Fruit fly (Drosophila melanogaster) whole organism, prepupa: Measurements from ENCODE around the gene CG15221.

Source experiments
- Blimp-1 ChIP-seq: fragments of 200-800 bp; sonication (Bioruptor generic); optimal IDR thresholded peaks from 3 replicates; lab custom pipeline; 2017; ENCODE audit warnings: missing biosample characterization, missing genetic modification characterization, mild to moderate bottlenecking, moderate library complexity, missing genetic modification reagents
- CG10631 ChIP-seq: fragments of 200-800 bp; sonication (Bioruptor generic); optimal IDR thresholded peaks from 2 replicates; lab custom pipeline; 2016; ENCODE audit warnings: missing biosample characterization, missing genetic modification characterization
- CG10669 ChIP-seq: fragments of 200-800 bp; sonication (Bioruptor generic); optimal IDR thresholded peaks from 3 replicates; lab custom pipeline; 2018; ENCODE audit warnings: missing biosample characterization, mild to moderate bottlenecking, missing genetic modification characterization, moderate library complexity
- CG11762 ChIP-seq: fragments of 200-800 bp; sonication (Bioruptor generic); optimal IDR thresholded peaks from 3 replicates; lab custom pipeline; 2016; ENCODE audit warnings: missing biosample characterization, missing genetic modification characterization; ENCODE audit not compliant: insufficient read depth
- CG11902 ChIP-seq: fragments of 200-800 bp; sonication (Bioruptor generic); optimal IDR thresholded peaks from 3 replicates; lab custom pipeline; 2016; ENCODE audit warnings: missing biosample characterization, missing genetic modification characterization
- CG15336 ChIP-seq: fragments of 200-800 bp; sonication (Bioruptor generic); IDR thresholded peaks from 2 replicates; pipeline ENCODE4 v1.3.6; 2022; ENCODE audit warnings: missing biosample characterization, missing genetic modification characterization
- CG1621 ChIP-seq: fragments of 200-800 bp; sonication (Bioruptor generic); optimal IDR thresholded peaks from 3 replicates; lab custom pipeline; 2018; ENCODE audit warnings: missing biosample characterization, mild to moderate bottlenecking, missing genetic modification characterization
- CG16779 ChIP-seq: fragments of 200-800 bp; sonication (Bioruptor generic); optimal IDR thresholded peaks from 3 replicates; lab custom pipeline; 2017; ENCODE audit warnings: missing biosample characterization, mild to moderate bottlenecking, missing genetic modification characterization
- CG3032 ChIP-seq: fragments of 200-800 bp; optimal IDR thresholded peaks from 2 replicates; lab custom pipeline; 2019; ENCODE audit warnings: missing biosample characterization, mild to moderate bottlenecking, missing genetic modification characterization, moderate library complexity
- CG31627 ChIP-seq: fragments of 200-800 bp; sonication (Bioruptor generic); optimal IDR thresholded peaks from 3 replicates; lab custom pipeline; 2016; ENCODE audit warnings: missing biosample characterization, missing genetic modification characterization
- CG32006 ChIP-seq: fragments of 200-800 bp; sonication (Bioruptor generic); optimal IDR thresholded peaks from 3 replicates; lab custom pipeline; 2017; ENCODE audit warnings: missing biosample characterization, mild to moderate bottlenecking, missing genetic modification characterization
- CG34406 ChIP-seq: fragments of 200-800 bp; sonication (Bioruptor generic); optimal IDR thresholded peaks from 3 replicates; lab custom pipeline; 2016; ENCODE audit warnings: missing biosample characterization, missing genetic modification characterization
- CG3919 ChIP-seq: fragments of 200-800 bp; sonication (Bioruptor generic); optimal IDR thresholded peaks from 3 replicates; lab custom pipeline; 2016; ENCODE audit warnings: missing biosample characterization, missing genetic modification characterization
- CG4318 ChIP-seq: fragments of 200-800 bp; sonication (Bioruptor generic); optimal IDR thresholded peaks from 3 replicates; lab custom pipeline; 2017; ENCODE audit warnings: missing biosample characterization, mild to moderate bottlenecking, missing genetic modification characterization
- CG6792 ChIP-seq: fragments of 200-800 bp; sonication (Bioruptor generic); optimal IDR thresholded peaks from 3 replicates; lab custom pipeline; 2016; ENCODE audit warnings: missing biosample characterization, missing genetic modification characterization
- CG6808 ChIP-seq: fragments of 200-800 bp; sonication (Bioruptor generic); optimal IDR thresholded peaks from 3 replicates; lab custom pipeline; 2017; ENCODE audit warnings: missing biosample characterization, missing genetic modification characterization, mild to moderate bottlenecking, moderate library complexity, missing genetic modification reagents
- CG7368 ChIP-seq: fragments of 200-800 bp; sonication (Bioruptor generic); optimal IDR thresholded peaks from 3 replicates; lab custom pipeline; 2016; ENCODE audit warnings: missing biosample characterization, missing genetic modification characterization
- CG8119 ChIP-seq: fragments of 200-800 bp; sonication (Bioruptor generic); IDR thresholded peaks from 3 replicates; pipeline ENCODE4 v1.3.6; 2022; ENCODE audit warnings: missing biosample characterization, missing genetic modification characterization
- CG8632 ChIP-seq: fragments of 200-800 bp; sonication (Bioruptor generic); optimal IDR thresholded peaks from 3 replicates; lab custom pipeline; 2016; ENCODE audit warnings: missing biosample characterization, missing genetic modification characterization
- Eip75B ChIP-seq: fragments of 200-800 bp; sonication (Bioruptor generic); optimal IDR thresholded peaks from 3 replicates; lab custom pipeline; 2016; ENCODE audit warnings: missing biosample characterization, missing genetic modification characterization
- Eip78C ChIP-seq: fragments of 200-800 bp; sonication (Bioruptor generic); peaks from one replicate; lab custom pipeline; 2016; ENCODE audit warnings: missing biosample characterization, missing genetic modification characterization
- Eip93F ChIP-seq: fragments of 200-800 bp; sonication (Bioruptor generic); optimal IDR thresholded peaks from 2 replicates; lab custom pipeline; 2016; ENCODE audit warnings: missing biosample characterization, mild to moderate bottlenecking, missing genetic modification characterization
- Ets21C ChIP-seq: fragments of 200-800 bp; sonication (Bioruptor generic); optimal IDR thresholded peaks from 3 replicates; lab custom pipeline; 2016; ENCODE audit warnings: missing biosample characterization, missing genetic modification characterization
- Ets96B ChIP-seq: fragments of 200-800 bp; optimal IDR thresholded peaks from 2 replicates; lab custom pipeline; 2019; ENCODE audit warnings: missing biosample characterization, mild to moderate bottlenecking, missing genetic modification characterization, moderate library complexity
- Gug ChIP-seq: fragments of 200-800 bp; sonication (Bioruptor generic); IDR thresholded peaks from 2 replicates; pipeline ENCODE4 v1.3.6; 2022; ENCODE audit warnings: missing biosample characterization, missing genetic modification characterization
- Hr38 ChIP-seq: sonication (Bioruptor generic); optimal IDR thresholded peaks from 2 replicates; lab custom pipeline; 2016; ENCODE audit warnings: missing biosample characterization, missing genetic modification characterization
- Hr39 ChIP-seq: fragments of 200-800 bp; sonication (Bioruptor generic); optimal IDR thresholded peaks from 2 replicates; lab custom pipeline; 2016; ENCODE audit warnings: missing biosample characterization, missing genetic modification characterization
- Hr4 ChIP-seq: fragments of 200-800 bp; sonication (Bioruptor generic); optimal IDR thresholded peaks from 3 replicates; lab custom pipeline; 2016; ENCODE audit warnings: missing biosample characterization, missing genetic modification characterization
- Lpt ChIP-seq: fragments of 200-800 bp; sonication (Bioruptor generic); optimal IDR thresholded peaks from 3 replicates; lab custom pipeline; 2016; ENCODE audit warnings: missing biosample characterization, missing genetic modification characterization
- OdsH ChIP-seq: fragments of 200-800 bp; sonication (Bioruptor generic); optimal IDR thresholded peaks from 3 replicates; lab custom pipeline; 2016; ENCODE audit warnings: missing biosample characterization, missing genetic modification characterization
- Sox15 ChIP-seq: fragments of 200-800 bp; sonication (Bioruptor generic); optimal IDR thresholded peaks from 3 replicates; lab custom pipeline; 2016; ENCODE audit warnings: missing biosample characterization, missing genetic modification characterization
- achi ChIP-seq: fragments of 200-800 bp; sonication (Bioruptor generic); optimal IDR thresholded peaks from 3 replicates; lab custom pipeline; 2016; ENCODE audit warnings: missing biosample characterization, missing genetic modification characterization
- acj6 ChIP-seq: fragments of 200-800 bp; sonication (Bioruptor generic); optimal IDR thresholded peaks from 3 replicates; lab custom pipeline; 2016; ENCODE audit warnings: missing biosample characterization, missing genetic modification characterization
- cyc ChIP-seq: fragments of 200-800 bp; sonication (Bioruptor generic); optimal IDR thresholded peaks from 3 replicates; lab custom pipeline; 2016; ENCODE audit warnings: missing biosample characterization, missing genetic modification characterization
- esn ChIP-seq: fragments of 200-800 bp; sonication (Bioruptor generic); optimal IDR thresholded peaks from 2 replicates; lab custom pipeline; 2016; ENCODE audit warnings: missing biosample characterization, mild to moderate bottlenecking, missing genetic modification characterization, moderate library complexity
- fd59A ChIP-seq: fragments of 200-800 bp; sonication (Bioruptor generic); optimal IDR thresholded peaks from 2 replicates; lab custom pipeline; 2017; ENCODE audit warnings: missing biosample characterization, mild to moderate bottlenecking, missing genetic modification characterization, missing genetic modification reagents
- fd85E ChIP-seq: fragments of 200-800 bp; sonication (Bioruptor generic); optimal IDR thresholded peaks from 3 replicates; lab custom pipeline; 2016; ENCODE audit warnings: missing biosample characterization, missing genetic modification characterization
- fkh ChIP-seq: fragments of 200-800 bp; sonication (Bioruptor generic); optimal IDR thresholded peaks from 3 replicates; lab custom pipeline; 2017; ENCODE audit warnings: missing biosample characterization, mild to moderate bottlenecking, missing genetic modification characterization, moderate library complexity
- lz ChIP-seq: fragments of 200-800 bp; sonication (Bioruptor generic); optimal IDR thresholded peaks from 3 replicates; lab custom pipeline; 2016; ENCODE audit warnings: missing biosample characterization, missing genetic modification characterization
- net ChIP-seq: fragments of 200-800 bp; sonication (Bioruptor generic); optimal IDR thresholded peaks from 3 replicates; lab custom pipeline; 2016; ENCODE audit warnings: missing biosample characterization, missing genetic modification characterization
- pdm3 ChIP-seq: fragments of 200-800 bp; sonication (Bioruptor generic); optimal IDR thresholded peaks from 3 replicates; lab custom pipeline; 2016; ENCODE audit warnings: missing biosample characterization, missing genetic modification characterization
- salr ChIP-seq, 2 experiments: fragments of 200-800 bp; sonication (Bioruptor generic); optimal IDR thresholded peaks; 3 replicates each; lab custom pipeline; 2016 to 2018; ENCODE audit warnings: missing biosample characterization in 2 of 2, missing genetic modification characterization in 2 of 2, mild to moderate bottlenecking in 1 of 2
- spab ChIP-seq: fragments of 200-800 bp; sonication (Bioruptor generic); optimal IDR thresholded peaks from 2 replicates; lab custom pipeline; 2017; ENCODE audit warnings: missing biosample characterization, mild to moderate bottlenecking, missing genetic modification characterization, missing genetic modification reagents
- ss ChIP-seq, 2 experiments: fragments of 200-800 bp; sonication (Bioruptor generic); optimal IDR thresholded peaks; 2 replicates in 1 of 2; 3 replicates in 1 of 2; lab custom pipeline; 2017 to 2018; ENCODE audit warnings: mild to moderate bottlenecking in 2 of 2, missing biosample characterization in 2 of 2, missing genetic modification characterization in 2 of 2, moderate library complexity in 1 of 2
- topi ChIP-seq: fragments of 200-800 bp; sonication (Bioruptor generic); optimal IDR thresholded peaks from 3 replicates; lab custom pipeline; 2016; ENCODE audit warnings: missing biosample characterization, missing genetic modification characterization
- vri ChIP-seq: fragments of 200-800 bp; sonication (Bioruptor generic); optimal IDR thresholded peaks from 3 replicates; lab custom pipeline; 2016; ENCODE audit warnings: missing biosample characterization, mild to moderate bottlenecking, missing genetic modification characterization

The CG15221 gene

DNA sequence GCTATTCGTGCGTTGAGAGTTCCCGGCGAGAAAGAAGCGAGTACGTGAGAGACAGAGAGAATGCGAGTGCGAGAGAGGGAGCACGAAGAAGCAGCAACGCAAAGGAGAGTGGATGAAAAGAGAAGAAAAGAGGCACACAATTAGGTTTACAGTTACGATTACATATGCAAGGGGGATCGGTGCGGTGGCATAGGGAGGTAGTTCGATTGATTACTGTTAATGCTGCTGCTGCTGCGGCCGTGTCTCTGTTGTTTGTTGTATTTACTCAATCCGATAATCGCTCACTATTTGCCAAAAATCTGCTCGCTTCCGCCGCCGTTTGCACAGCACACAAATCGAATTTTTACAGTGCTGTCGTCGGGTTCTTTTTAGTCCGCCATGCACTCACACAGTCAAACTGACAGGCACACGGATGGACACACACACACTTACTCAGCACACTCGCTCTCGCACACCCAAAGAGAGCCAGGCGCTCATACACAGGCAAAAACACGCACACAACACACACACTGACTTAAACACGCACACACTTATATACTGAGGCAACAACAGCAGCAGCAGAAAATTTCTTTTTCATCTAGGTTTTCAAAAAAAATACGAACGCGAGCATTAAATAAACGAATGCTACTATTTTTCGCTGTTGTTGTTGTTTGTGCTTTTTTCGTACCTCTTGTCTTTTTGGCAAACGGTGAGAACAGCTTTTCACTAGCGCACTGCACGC, 10.1 kb upstream of the CG15221 start (continued):
- TF ChIP-seq CG1621 (peak; percentile 6), Hr4 (no peak), CG10631 (GFP tag; lab: Kevin White, UChicago) (no peak), spab (peak; percentile 27), Eip75B (peak; percentile 22), CG11762 (GFP tag; lab: Kevin White, UChicago) (no peak), CG6808 (GFP tag; lab: Kevin White, UChicago) (peak; percentile 65), pdm3 (GFP tag; lab: Kevin White, UChicago) (no peak), lz (GFP tag; lab: Kevin White, UChicago) (no peak)
- TF ChIP-seq, all 60 proteins: peak for 29

- no peak for TF ChIP-seq Ets21C (GFP tag; lab: Kevin White, UChicago)
- no peak for TF ChIP-seq CG11902 (GFP tag; lab: Kevin White, UChicago)
- no peak for TF ChIP-seq CG7368 (GFP tag; lab: Kevin White, UChicago)
- TF ChIP-seq Ets96B (tag; lab: Kevin White, UChicago): no peak
- no peak for TF ChIP-seq Hr38 (GFP tag; lab: Kevin White, UChicago)
- no peak for TF ChIP-seq pdm3 (GFP tag; lab: Kevin White, UChicago)
- peak; percentile 9 for TF ChIP-seq CG31627
- no peak for TF ChIP-seq Hr39 (GFP tag; lab: Kevin White, UChicago)
- peak; percentile 66 for TF ChIP-seq CG32006
- no peak for TF ChIP-seq CG3919 (GFP tag; lab: Kevin White, UChicago)
- TF ChIP-seq fd59A: no peak
- TF ChIP-seq ss (GFP tag; optimal IDR thresholded peaks at IDR 0.05; lab: Kevin White, UChicago): peak in 1 of 2 experiments; percentile 42
- no peak for TF ChIP-seq Eip75B
- no peak for TF ChIP-seq spab
- TF ChIP-seq CG3032 (tag; lab: Kevin White, UChicago): peak; percentile 12
- TF ChIP-seq CG15336: peak; percentile 67
- TF ChIP-seq CG34406 (GFP tag; lab: Kevin White, UChicago): peak; percentile 46
- no peak for TF ChIP-seq fd85E (GFP tag; lab: Kevin White, UChicago)
- peak; percentile 51 for TF ChIP-seq Gug (GFP tag; lab: Robert Waterston, UW)
- TF ChIP-seq topi: peak; percentile 24
- TF ChIP-seq Blimp-1: no peak
- TF ChIP-seq CG6808 (GFP tag; lab: Kevin White, UChicago): peak; percentile 58
- peak; percentile 23 for TF ChIP-seq CG11762 (GFP tag; lab: Kevin White, UChicago)
- TF ChIP-seq net (GFP tag; lab: Kevin White, UChicago): no peak
- peak; percentile 49 for TF ChIP-seq esn (GFP tag; lab: Kevin White, UChicago)
- TF ChIP-seq cyc (GFP tag; lab: Kevin White, UChicago): peak; percentile 15
- no peak for TF ChIP-seq vri
- TF ChIP-seq OdsH (GFP tag; lab: Kevin White, UChicago): no peak
- no peak for TF ChIP-seq CG1621
- TF ChIP-seq Eip93F (GFP tag; lab: Kevin White, UChicago): no peak
- peak; percentile 80 for TF ChIP-seq Eip78C (GFP tag; lab: Kevin White, UChicago)
- TF ChIP-seq CG10631 (GFP tag; lab: Kevin White, UChicago): no peak
- TF ChIP-seq CG16779 (tag; lab: Kevin White, UChicago): peak; percentile 14
- no peak for TF ChIP-seq fkh (GFP tag; lab: Kevin White, UChicago)
- TF ChIP-seq Lpt (GFP tag; lab: Kevin White, UChicago): no peak
- peak; percentile 29 for TF ChIP-seq achi (GFP tag; lab: Kevin White, UChicago)
- no peak for TF ChIP-seq acj6
- peak in 1 of 2 experiments; percentile 12 for TF ChIP-seq salr (GFP tag; optimal IDR thresholded peaks at IDR 0.05; lab: Kevin White, UChicago)
- peak; percentile 19 for TF ChIP-seq CG10669
- no peak for TF ChIP-seq CG8632 (GFP tag; lab: Kevin White, UChicago)
- no peak for TF ChIP-seq CG4318 (GFP tag; lab: Kevin White, UChicago)
- TF ChIP-seq Sox15 (GFP tag; lab: Kevin White, UChicago): no peak
- TF ChIP-seq CG8119 (GFP tag; lab: Robert Waterston, UW): peak; percentile 40; the same call in 1 of the 3 replicates
- TF ChIP-seq CG6792 (GFP tag; lab: Kevin White, UChicago): no peak
Observed at dm6 chrX:11714529-11715262, 9.3 kb upstream of the CG15221 start.
